Fruit fly (Drosophila melanogaster): Measurements from ENCODE around the gene CG12091.

The CG12091 gene

dm6 chr3L:1517274-1518047, 19.2 kb downstream of the CG12091 start (continued):
- TF ChIP-seq grn (GFP tag; optimal IDR thresholded peaks at IDR 0.05) = peak; percentile 46
- no peak for TF ChIP-seq Hr39 (optimal IDR thresholded peaks at IDR 0.05)
- peak; percentile 16 for TF ChIP-seq mirr (GFP tag; optimal IDR thresholded peaks at IDR 0.05)
- TF ChIP-seq CG13424 (tag; optimal IDR thresholded peaks at IDR 0.05) = no peak
- TF ChIP-seq psq (GFP tag; optimal IDR thresholded peaks at IDR 0.05) = no peak
- no peak for TF ChIP-seq C15 (GFP tag; IDR thresholded peaks at IDR 0.05)
- TF ChIP-seq MTF-1 (GFP tag; optimal IDR thresholded peaks at IDR 0.05; ENCODE audit: borderline replicate concordance) = peak; percentile 41
- peak; percentile 96 for TF ChIP-seq Sin3A (optimal IDR thresholded peaks at IDR 0.05)
- peak; percentile 62 for TF ChIP-seq trem (tag; optimal IDR thresholded peaks at IDR 0.05)
- peak; percentile 87 for TF ChIP-seq CG7786 (GFP tag; optimal IDR thresholded peaks at IDR 0.05)
- TF ChIP-seq CG13296 (GFP tag; optimal IDR thresholded peaks at IDR 0.05) = no peak
- TF ChIP-seq nerfin-2 (GFP tag; IDR thresholded peaks at IDR 0.05; ENCODE audit: partially characterized antibody) = peak; percentile 65
- TF ChIP-seq grau (tag; optimal IDR thresholded peaks at IDR 0.05) = no peak
- TF ChIP-seq CoRest (tag; optimal IDR thresholded peaks at IDR 0.05) = peak; percentile 74
- TF ChIP-seq Asciz (GFP tag; optimal IDR thresholded peaks at IDR 0.05) = no peak
- TF ChIP-seq CG6654 (GFP tag; optimal IDR thresholded peaks at IDR 0.05) = no peak
- no peak for TF ChIP-seq CG8290 (GFP tag; optimal IDR thresholded peaks at IDR 0.05)
- no peak for TF ChIP-seq CG8290 (tag; optimal IDR thresholded peaks at IDR 0.05)
- TF ChIP-seq esg (GFP tag; conservative IDR thresholded peaks at IDR 0.05) = peak; percentile 58
- TF ChIP-seq CG12391 (tag; optimal IDR thresholded peaks at IDR 0.05) = peak; percentile 35
- TF ChIP-seq Dad (GFP tag; optimal IDR thresholded peaks at IDR 0.05) = peak; percentile 70
- no peak for TF ChIP-seq CG10959 (GFP tag; IDR thresholded peaks at IDR 0.05)
- TF ChIP-seq D19A (tag; optimal IDR thresholded peaks at IDR 0.05) = no peak
- TF ChIP-seq Spps (tag; optimal IDR thresholded peaks at IDR 0.05) = no peak
- TF ChIP-seq Hr3 (GFP tag; optimal IDR thresholded peaks at IDR 0.05) = peak; percentile 67
- peak; percentile 56 for TF ChIP-seq row (GFP tag; IDR thresholded peaks at IDR 0.05)
- TF ChIP-seq CG9797 (GFP tag; optimal IDR thresholded peaks at IDR 0.05) = peak; percentile 46
- peak; percentile 72 for TF ChIP-seq pzg (GFP tag; optimal IDR thresholded peaks at IDR 0.05)
- peak; percentile 36 for TF ChIP-seq Lhr (GFP tag; optimal IDR thresholded peaks at IDR 0.05)
- TF ChIP-seq CG17385 (GFP tag; optimal IDR thresholded peaks at IDR 0.05) = peak; percentile 48
- TF ChIP-seq luna (GFP tag; optimal IDR thresholded peaks at IDR 0.05) = peak; percentile 64
- peak; percentile 52 for TF ChIP-seq CG4617 (GFP tag; optimal IDR thresholded peaks at IDR 0.05; ENCODE audit: borderline replicate concordance)
- TF ChIP-seq fd64A (GFP tag; optimal IDR thresholded peaks at IDR 0.05) = no peak
- TF ChIP-seq org-1 (GFP tag; optimal IDR thresholded peaks at IDR 0.05) = peak; percentile 10
- TF ChIP-seq pho (GFP tag; optimal IDR thresholded peaks at IDR 0.05) = peak; percentile 52
- peak; percentile 87 for TF ChIP-seq Opbp (GFP tag; IDR thresholded peaks at IDR 0.05; ENCODE audit: partially characterized antibody)
- peak; percentile 100 for TF ChIP-seq Myb (GFP tag; optimal IDR thresholded peaks at IDR 0.05)
- peak; percentile 69 for TF ChIP-seq inv (GFP tag; IDR thresholded peaks at IDR 0.05; ENCODE audit: partially characterized antibody)
- TF ChIP-seq CG7963 (GFP tag; IDR thresholded peaks at IDR 0.05; ENCODE audit: partially characterized antibody) = peak; percentile 72; the same call in 2 of the 3 replicates
- no peak for TF ChIP-seq Nf-YB (GFP tag; optimal IDR thresholded peaks at IDR 0.05)
- TF ChIP-seq BEAF-32 (GFP tag; optimal IDR thresholded peaks at IDR 0.05) = peak; percentile 94
- TF ChIP-seq CG43689 (GFP tag; IDR thresholded peaks at IDR 0.05) = no peak
- TF ChIP-seq emc (GFP tag; optimal IDR thresholded peaks at IDR 0.05) = peak; percentile 58
- no peak for TF ChIP-seq CG2202 (tag; optimal IDR thresholded peaks at IDR 0.05)
- peak; percentile 64 for TF ChIP-seq H2.0 (GFP tag; IDR thresholded peaks at IDR 0.05)
- TF ChIP-seq CG1832 (GFP tag; optimal IDR thresholded peaks at IDR 0.05) = no peak
- peak; percentile 50 for TF ChIP-seq Bdp1 (GFP tag; optimal IDR thresholded peaks at IDR 0.05)
- TF ChIP-seq CG3995 (GFP tag; optimal IDR thresholded peaks at IDR 0.05) = peak; percentile 94
- TF ChIP-seq dysf (GFP tag; IDR thresholded peaks at IDR 0.05) = peak; percentile 55; the same call in 1 of the 3 replicates
- no peak for TF ChIP-seq CG6175 (GFP tag; IDR thresholded peaks at IDR 0.05)
